Worm (Caenorhabditis elegans) whole organism, midembryonic: Measurements from ENCODE around the gene B0001.8.
A peak's percentile ranks its signal among the peaks of the same experiment; 100 is the strongest.

Experiments
- T22C8.4 ChIP-seq: fragments of 200-800 bp; sonication (Bioruptor generic); IDR thresholded peaks from 2 replicates; pipeline ENCODE4 v1.3.6; 2022; ENCODE audit warnings: missing genetic modification characterization, missing compliant biosample characterization
- cog-1 ChIP-seq: sonication (generic microtip); optimal IDR thresholded peaks from 2 replicates; lab custom pipeline; 2016; ENCODE audit warnings: missing genetic modification characterization, missing compliant biosample characterization
- flt-1 ChIP-seq: fragments of 200-800 bp; sonication (Bioruptor generic); IDR thresholded peaks from 2 replicates; pipeline ENCODE4 v1.3.6; 2022; ENCODE audit warnings: missing genetic modification characterization, missing compliant biosample characterization
- klf-2 ChIP-seq: fragments of 200-800 bp; sonication (Bioruptor generic); conservative IDR thresholded peaks from 2 replicates; pipeline ENCODE4 v1.3.6; 2022; ENCODE audit warnings: missing genetic modification reagents, missing genetic modification characterization, missing compliant biosample characterization
- med-1 ChIP-seq: sonication (generic microtip); optimal IDR thresholded peaks from 2 replicates; lab custom pipeline; 2017; ENCODE audit warnings: missing genetic modification characterization, mild to moderate bottlenecking, missing compliant biosample characterization, antibody characterized with exemption, missing genetic modification reagents; ENCODE audit not compliant: insufficient read depth
- ref-1 ChIP-seq: fragments of 200-800 bp; sonication (Bioruptor generic); conservative IDR thresholded peaks from 2 replicates; pipeline ENCODE4 v1.3.6; 2022; ENCODE audit warnings: missing genetic modification reagents, missing genetic modification characterization, missing compliant biosample characterization
- tab-1 ChIP-seq: fragments of 200-800 bp; sonication (Bioruptor generic); IDR thresholded peaks from 2 replicates; pipeline ENCODE4 v1.3.6; 2022; ENCODE audit warnings: missing genetic modification characterization, missing compliant biosample characterization
- ztf-23 ChIP-seq: fragments of 200-800 bp; sonication (Bioruptor generic); IDR thresholded peaks from 2 replicates; pipeline ENCODE4 v1.3.6; 2022; ENCODE audit warnings: missing genetic modification reagents, missing genetic modification characterization, missing compliant biosample characterization
- ztf-29 ChIP-seq: fragments of 200-800 bp; sonication (Bioruptor generic); IDR thresholded peaks from 2 replicates; pipeline ENCODE4 v1.3.6; 2022; ENCODE audit warnings: missing genetic modification reagents, missing genetic modification characterization, missing compliant biosample characterization

Gene B0001.8

DNA sequence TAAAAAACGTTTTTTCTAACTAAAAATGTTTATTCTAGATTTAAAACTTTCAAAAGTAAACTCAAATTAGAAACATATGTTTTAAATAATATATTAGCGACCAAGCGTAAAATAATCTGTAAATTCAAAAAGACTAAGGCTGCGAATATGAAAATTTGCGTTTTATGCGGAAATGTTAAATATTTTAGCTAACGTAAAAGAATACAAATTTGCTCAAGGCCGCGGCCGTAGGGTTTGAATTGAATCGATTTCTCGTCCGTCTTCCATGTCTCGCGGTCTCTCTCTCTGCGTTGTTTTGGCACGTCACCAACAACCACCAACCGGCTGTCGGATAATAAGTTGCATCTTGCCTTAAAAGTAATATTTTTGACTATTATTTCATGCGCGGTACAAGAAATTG lies 47.0 kb downstream of the B0001.8 start, which contains the start of gene F11A10.5:
F11A10.5 (plus strand) TSS at position 301 of the 400 bp plus-strand sequence.
- TF ChIP-seq cog-1 (tag; lab: Kevin White, UChicago) (no peak), med-1 (GFP tag; lab: Kevin White, UChicago) (no peak), klf-2 (no peak), flt-1 (GFP tag; lab: Robert Waterston, UW) (no peak), T22C8.4 (GFP tag; lab: Robert Waterston, UW) (peak; percentile 55; the same call in 1 of the 2 replicates), ztf-29 (GFP tag; lab: Robert Waterston, UW) (no peak), ztf-23 (GFP tag; lab: Robert Waterston, UW) (no peak)

DNA sequence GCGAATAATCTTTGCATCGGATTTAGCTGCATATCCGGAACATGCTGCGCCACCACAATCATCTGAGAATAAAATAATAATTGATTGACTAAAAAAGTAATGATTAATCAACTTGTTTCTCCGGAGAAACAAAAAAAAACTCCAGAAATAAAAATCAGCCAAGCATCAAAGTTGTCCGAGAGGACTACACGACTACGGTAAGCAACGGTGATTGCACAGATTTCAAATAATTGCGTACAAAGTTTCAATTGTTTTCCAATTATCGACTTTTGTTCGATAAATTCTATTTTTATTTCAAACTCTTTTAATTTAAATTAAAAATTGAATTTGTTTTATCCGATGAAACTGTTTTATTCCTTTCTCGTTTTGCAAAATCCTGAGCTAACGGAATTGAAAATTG lies 47.5 kb downstream of the B0001.8 start, which contains the start of gene cpsf-4:
cpsf-4 (minus strand) TSS at position 62 of the 400 bp plus-strand sequence.
- no peak for TF ChIP-seq ztf-23 (GFP tag; lab: Robert Waterston, UW)
- TF ChIP-seq cog-1 (tag; lab: Kevin White, UChicago): no peak
- no peak for TF ChIP-seq ztf-29 (GFP tag; lab: Robert Waterston, UW)
- TF ChIP-seq med-1 (GFP tag; lab: Kevin White, UChicago): no peak
- no peak for TF ChIP-seq tab-1 (GFP tag; lab: Robert Waterston, UW)
- TF ChIP-seq flt-1 (GFP tag; lab: Robert Waterston, UW): no peak
- TF ChIP-seq klf-2: no peak
- TF ChIP-seq ref-1 (GFP tag; lab: Robert Waterston, UW): no peak
- no peak for TF ChIP-seq T22C8.4 (GFP tag; lab: Robert Waterston, UW)

DNA sequence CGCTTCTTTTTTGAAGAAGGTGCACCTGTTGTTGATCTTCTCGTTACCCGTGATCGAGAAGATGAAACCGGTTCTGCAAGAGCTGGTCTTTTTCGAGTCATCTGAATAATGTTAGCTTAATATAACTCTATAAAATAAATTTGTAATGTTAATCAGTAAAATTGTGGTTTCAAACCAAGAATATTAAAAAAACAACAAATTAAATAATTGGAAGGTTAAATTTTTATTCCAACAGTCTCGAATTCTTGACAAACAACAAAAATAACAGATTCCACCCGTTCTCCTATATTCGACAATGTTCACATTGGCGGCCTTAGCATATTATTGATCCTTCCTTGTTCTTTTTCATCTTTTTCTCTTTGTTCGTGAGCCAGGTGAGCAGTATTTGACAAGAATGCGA lies 48.7 kb downstream of the B0001.8 start, which contains the start of gene mig-32:
mig-32 (minus strand) TSS at position 101 of the 400 bp plus-strand sequence.
- TF ChIP-seq med-1 (GFP tag; lab: Kevin White, UChicago) (no peak), ref-1 (GFP tag; lab: Robert Waterston, UW) (no peak), ztf-29 (GFP tag; lab: Robert Waterston, UW) (no peak), klf-2 (no peak), T22C8.4 (GFP tag; lab: Robert Waterston, UW) (no peak), ztf-23 (GFP tag; lab: Robert Waterston, UW) (no peak), flt-1 (GFP tag; lab: Robert Waterston, UW) (no peak), cog-1 (tag; lab: Kevin White, UChicago) (no peak), tab-1 (GFP tag; lab: Robert Waterston, UW) (no peak)

DNA sequence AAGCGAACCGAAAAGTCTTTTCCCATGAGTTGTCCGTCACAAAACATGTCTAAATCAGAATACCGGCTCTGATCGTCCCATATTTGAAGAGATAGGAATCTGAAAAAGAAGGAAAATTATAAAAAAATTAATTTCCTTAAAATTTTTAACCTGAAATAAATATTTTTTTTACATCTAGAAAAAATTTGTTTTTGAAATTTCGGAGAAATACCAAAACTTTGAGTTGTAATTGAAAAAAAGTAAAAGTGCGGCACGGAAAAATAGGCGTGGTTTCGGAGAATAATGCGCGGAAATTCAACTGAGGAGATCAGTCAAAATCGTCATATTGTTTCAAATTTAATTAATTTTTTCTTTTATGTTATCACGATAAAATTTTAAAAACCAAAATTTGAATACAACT lies 51.3 kb downstream of the B0001.8 start, which contains the start of gene F11A10.6:
F11A10.6 (minus strand) TSS at position 101 of the 400 bp plus-strand sequence.
- TF ChIP-seq klf-2 (no peak), cog-1 (tag; lab: Kevin White, UChicago) (no peak), med-1 (GFP tag; lab: Kevin White, UChicago) (no peak), ztf-23 (GFP tag; lab: Robert Waterston, UW) (no peak), tab-1 (GFP tag; lab: Robert Waterston, UW) (no peak), T22C8.4 (GFP tag; lab: Robert Waterston, UW) (no peak), ztf-29 (GFP tag; lab: Robert Waterston, UW) (no peak), ref-1 (GFP tag; lab: Robert Waterston, UW) (no peak), flt-1 (GFP tag; lab: Robert Waterston, UW) (no peak)

DNA sequence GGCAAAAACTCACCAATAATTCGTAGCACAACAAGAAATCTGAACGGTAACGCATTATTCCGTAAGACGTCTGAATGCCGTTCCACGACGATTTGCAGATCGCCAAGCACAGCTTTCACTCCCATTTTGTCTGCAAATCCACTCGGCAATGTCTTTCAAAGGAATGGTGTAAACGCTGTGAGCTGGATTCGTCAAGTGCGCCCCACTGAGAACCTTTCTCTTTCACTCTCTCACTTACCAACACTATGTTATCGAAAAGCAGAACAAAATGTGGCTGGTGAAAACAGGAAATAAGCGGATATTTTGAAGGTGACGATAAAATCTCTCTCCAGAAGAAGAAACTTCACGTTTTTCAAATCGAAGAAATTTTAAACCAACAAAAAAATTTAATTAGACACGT lies 52.0 kb downstream of the B0001.8 start:
- TF ChIP-seq ztf-29 (GFP tag; lab: Robert Waterston, UW): no peak
- no peak for TF ChIP-seq ref-1 (GFP tag; lab: Robert Waterston, UW)
- no peak for TF ChIP-seq cog-1 (tag; lab: Kevin White, UChicago)
- no peak for TF ChIP-seq med-1 (GFP tag; lab: Kevin White, UChicago)
- no peak for TF ChIP-seq tab-1 (GFP tag; lab: Robert Waterston, UW)
- no peak for TF ChIP-seq klf-2
- TF ChIP-seq T22C8.4 (GFP tag; lab: Robert Waterston, UW): no peak
